Worm (Caenorhabditis elegans) whole organism, late embryonic: ENCODE data around the gene cdh-9.

Experiments
- Y22D7AL.16 ChIP-seq: sonication (generic microtip); optimal IDR thresholded peaks from 2 replicates; lab custom pipeline; 2016; ENCODE audit warnings: missing genetic modification characterization, missing compliant biosample characterization
- ceh-2 ChIP-seq: sonication (generic microtip); optimal IDR thresholded peaks from 2 replicates; lab custom pipeline; 2016; ENCODE audit warnings: missing genotype, missing genetic modification characterization, missing compliant biosample characterization
- ceh-30 ChIP-seq: fragments of 150-350 bp; optimal IDR thresholded peaks from 2 replicates; lab custom pipeline; 2014; ENCODE audit warnings: missing biosample characterization, missing genetic modification characterization
- nhr-11 ChIP-seq: fragments of 150-350 bp; optimal IDR thresholded peaks from 2 replicates; lab custom pipeline; 2014; ENCODE audit warnings: missing biosample characterization, missing genetic modification characterization
- pag-3 ChIP-seq: sonication (generic microtip); optimal IDR thresholded peaks from 2 replicates; lab custom pipeline; 2016; ENCODE audit warnings: missing compliant biosample characterization, missing genetic modification characterization, borderline replicate concordance
- syd-9 ChIP-seq: sonication (generic microtip); optimal IDR thresholded peaks from 2 replicates; lab custom pipeline; 2016; ENCODE audit warnings: mild to moderate bottlenecking, missing genetic modification characterization, moderate library complexity, missing compliant biosample characterization

DNA sequence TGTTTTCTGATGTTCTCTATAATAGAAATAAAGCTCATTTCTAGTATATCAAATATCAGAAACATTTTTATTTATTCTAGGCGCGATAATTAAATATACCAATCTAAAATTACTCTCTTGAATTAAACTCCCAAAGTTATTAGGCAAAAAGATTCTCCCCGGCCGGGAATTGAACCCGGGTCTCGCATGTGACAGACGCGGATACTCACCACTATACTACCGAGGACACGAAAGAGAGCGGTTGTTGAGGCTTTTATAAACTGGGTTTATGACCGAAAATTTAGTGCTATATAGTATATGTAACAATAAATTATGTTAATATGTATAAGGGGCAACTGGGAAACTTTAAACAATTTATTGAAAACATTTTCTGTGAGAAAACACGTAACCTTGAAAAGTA, 9.5 kb downstream of the cdh-9 start:
- TF ChIP-seq syd-9 (tag; lab: Kevin White, UChicago), result no peak
- no peak for TF ChIP-seq nhr-11 (tag; lab: Kevin White, UChicago)
- TF ChIP-seq Y22D7AL.16 (tag; lab: Kevin White, UChicago), result peak; percentile 46
- TF ChIP-seq ceh-2, result peak; percentile 37
- TF ChIP-seq ceh-30 (tag; lab: Kevin White, UChicago), result peak; percentile 3
- TF ChIP-seq pag-3 (tag; lab: Kevin White, UChicago), result no peak
